Worm (Caenorhabditis elegans) whole organism, young adult: ENCODE measurements around the gene Y39H10B.2.

Experiments
- F22D6.2 ChIP-seq: sonication (generic microtip); optimal IDR thresholded peaks from 2 replicates; lab custom pipeline; 2016; ENCODE audit warnings: mild to moderate bottlenecking, missing genetic modification characterization, missing compliant biosample characterization
- F37B4.10 ChIP-seq: fragments of 200-800 bp; sonication (Bioruptor generic); IDR thresholded peaks from 2 replicates; pipeline ENCODE4 v1.3.6; 2022; ENCODE audit warnings: missing genetic modification characterization, missing compliant biosample characterization
- F57A8.1 ChIP-seq: fragments of 200-800 bp; sonication (Bioruptor generic); optimal IDR thresholded peaks from 2 replicates; lab custom pipeline; 2018; ENCODE audit warnings: mild to moderate bottlenecking, missing genetic modification characterization, moderate library complexity, missing compliant biosample characterization
- F57C9.4 ChIP-seq: sonication (generic microtip); optimal IDR thresholded peaks from 2 replicates; lab custom pipeline; 2017; ENCODE audit warnings: mild to moderate bottlenecking, missing genetic modification characterization, missing compliant biosample characterization
- T07F8.4 ChIP-seq: sonication (generic microtip); optimal IDR thresholded peaks from 2 replicates; lab custom pipeline; 2016; ENCODE audit warnings: mild to moderate bottlenecking, missing genetic modification characterization, moderate library complexity, missing compliant biosample characterization
- Y53G8AR.9 ChIP-seq: fragments of 200-800 bp; sonication (Bioruptor generic); conservative IDR thresholded peaks from 2 replicates; pipeline ENCODE4 v1.3.6; 2022; ENCODE audit warnings: missing genetic modification reagents, missing genetic modification characterization, missing compliant biosample characterization
- Y79H2A.3 ChIP-seq: fragments of 200-800 bp; sonication (Bioruptor generic); conservative IDR thresholded peaks from 2 replicates; pipeline ENCODE4 v1.3.6; 2022; ENCODE audit warnings: missing genetic modification reagents, missing genetic modification characterization, missing compliant biosample characterization
- aptf-2 ChIP-seq: fragments of 200-800 bp; sonication (Bioruptor generic); conservative IDR thresholded peaks from 2 replicates; pipeline ENCODE4 v1.3.6; 2022; ENCODE audit warnings: missing genetic modification reagents, missing genetic modification characterization, missing compliant biosample characterization
- aptf-3 ChIP-seq: fragments of 200-800 bp; sonication (Bioruptor generic); IDR thresholded peaks from 2 replicates; pipeline ENCODE4 v1.3.6; 2022; ENCODE audit warnings: missing genetic modification characterization, missing compliant biosample characterization
- atf-7 ChIP-seq: sonication (generic microtip); optimal IDR thresholded peaks from 2 replicates; lab custom pipeline; 2017; ENCODE audit warnings: mild to moderate bottlenecking, missing genetic modification characterization, missing compliant biosample characterization
- attf-3 ChIP-seq: fragments of 200-800 bp; sonication (Bioruptor generic); conservative IDR thresholded peaks from 2 replicates; pipeline ENCODE4 v1.3.6; 2022; ENCODE audit warnings: missing genetic modification reagents, missing genetic modification characterization, missing compliant biosample characterization
- bed-1 ChIP-seq: fragments of 200-800 bp; sonication (Bioruptor generic); IDR thresholded peaks from 2 replicates; pipeline ENCODE4 v1.3.6; 2022; ENCODE audit warnings: missing genetic modification reagents, missing genetic modification characterization, missing compliant biosample characterization
- ceh-100 ChIP-seq: fragments of 200-800 bp; sonication (Bioruptor generic); IDR thresholded peaks from 2 replicates; pipeline ENCODE4 v1.3.6; 2022; ENCODE audit warnings: missing genetic modification reagents, missing genetic modification characterization, missing compliant biosample characterization
- ceh-27 ChIP-seq: fragments of 200-800 bp; sonication (Bioruptor generic); optimal IDR thresholded peaks from 2 replicates; lab custom pipeline; 2018; ENCODE audit warnings: mild to moderate bottlenecking, missing genetic modification characterization, moderate library complexity, missing compliant biosample characterization
- ceh-91 ChIP-seq: fragments of 200-800 bp; sonication (Bioruptor generic); IDR thresholded peaks from 2 replicates; pipeline ENCODE4 v1.3.6; 2022; ENCODE audit warnings: missing genetic modification reagents, missing genetic modification characterization, missing compliant biosample characterization
- dpff-1 ChIP-seq: sonication (generic microtip); optimal IDR thresholded peaks from 2 replicates; lab custom pipeline; 2017; ENCODE audit warnings: mild to moderate bottlenecking, missing genetic modification characterization, missing compliant biosample characterization
- egl-18 ChIP-seq: fragments of 200-800 bp; sonication (Bioruptor generic); IDR thresholded peaks from 2 replicates; pipeline ENCODE4 v1.3.6; 2022; ENCODE audit warnings: missing genetic modification reagents, missing genetic modification characterization, missing compliant biosample characterization
- egrh-3 ChIP-seq: fragments of 200-800 bp; sonication (Bioruptor generic); IDR thresholded peaks from 2 replicates; pipeline ENCODE4 v1.3.6; 2022; ENCODE audit warnings: missing genetic modification reagents, missing genetic modification characterization, missing compliant biosample characterization
- ets-4 ChIP-seq: fragments of 200-800 bp; sonication (Bioruptor generic); optimal IDR thresholded peaks from 2 replicates; lab custom pipeline; 2018; ENCODE audit warnings: mild to moderate bottlenecking, missing genetic modification characterization, missing compliant biosample characterization
- fkh-3 ChIP-seq: sonication (generic microtip); optimal IDR thresholded peaks from 2 replicates; lab custom pipeline; 2016; ENCODE audit warnings: mild to moderate bottlenecking, missing genetic modification characterization, missing compliant biosample characterization
- hlh-12 ChIP-seq: sonication (generic microtip); optimal IDR thresholded peaks from 2 replicates; lab custom pipeline; 2016; ENCODE audit warnings: missing genetic modification characterization, missing compliant biosample characterization
- hmg-1.2 ChIP-seq: fragments of 200-800 bp; sonication (Bioruptor generic); IDR thresholded peaks from 2 replicates; pipeline ENCODE4 v1.3.6; 2022; ENCODE audit warnings: missing genetic modification reagents, missing genetic modification characterization, missing compliant biosample characterization
- hrde-1 ChIP-seq: sonication (generic microtip); optimal IDR thresholded peaks from 2 replicates; lab custom pipeline; 2016; ENCODE audit warnings: missing genetic modification characterization, mild to moderate bottlenecking, missing compliant biosample characterization, moderate library complexity, missing genotype, missing genetic modification reagents, borderline replicate concordance
- let-526 ChIP-seq: fragments of 200-800 bp; sonication (Bioruptor generic); IDR thresholded peaks from 2 replicates; pipeline ENCODE4 v1.3.6; 2022; ENCODE audit warnings: missing genetic modification reagents, missing genetic modification characterization, missing compliant biosample characterization
- let-607 ChIP-seq, 2 experiments: fragments of 200-800 bp in 1 of 2; sonication (Bioruptor generic) in 1 of 2; sonication (generic microtip) in 1 of 2; optimal IDR thresholded peaks; 2 replicates each; lab custom pipeline; 2016 to 2018; ENCODE audit warnings: mild to moderate bottlenecking in 2 of 2, missing compliant biosample characterization in 2 of 2, missing genetic modification characterization in 2 of 2, moderate library complexity in 2 of 2, missing genotype in 1 of 2
- mxl-1 ChIP-seq: sonication (generic microtip); optimal IDR thresholded peaks from 2 replicates; lab custom pipeline; 2016; ENCODE audit warnings: missing genetic modification characterization, missing compliant biosample characterization
- nhr-179 ChIP-seq: sonication (generic microtip); optimal IDR thresholded peaks from 2 replicates; lab custom pipeline; 2016; ENCODE audit warnings: mild to moderate bottlenecking, missing genetic modification characterization, missing compliant biosample characterization
- nhr-27 ChIP-seq: fragments of 200-800 bp; sonication (Bioruptor generic); optimal IDR thresholded peaks from 2 replicates; lab custom pipeline; 2018; ENCODE audit warnings: mild to moderate bottlenecking, missing genetic modification characterization, moderate library complexity, missing compliant biosample characterization
- rpc-1 ChIP-seq, 2 experiments: fragments of 150-350 bp in 1 of 2; sonication (generic microtip) in 1 of 2; optimal IDR thresholded peaks; 2 replicates each; lab custom pipeline; 2014 to 2018; ENCODE audit warnings: missing biosample characterization in 1 of 2, missing genetic modification characterization in 1 of 2, missing genetic modification reagents in 1 of 2, missing genotype in 1 of 2
- sea-2 ChIP-seq: fragments of 200-800 bp; sonication (Bioruptor generic); IDR thresholded peaks from 2 replicates; pipeline ENCODE4 v1.3.6; 2022; ENCODE audit warnings: missing genetic modification characterization, missing compliant biosample characterization
- snpc-1.3 ChIP-seq: sonication (generic microtip); optimal IDR thresholded peaks from 2 replicates; lab custom pipeline; 2017; ENCODE audit warnings: missing genetic modification characterization, mild to moderate bottlenecking, missing compliant biosample characterization, antibody characterized with exemption, moderate library complexity, missing genotype, missing genetic modification reagents; ENCODE audit not compliant: insufficient read depth
- somi-1 ChIP-seq: fragments of 200-800 bp; sonication (Bioruptor generic); optimal IDR thresholded peaks from 2 replicates; lab custom pipeline; 2018; ENCODE audit warnings: mild to moderate bottlenecking, missing genetic modification characterization, missing compliant biosample characterization
- unc-130 ChIP-seq: sonication (generic microtip); optimal IDR thresholded peaks from 2 replicates; lab custom pipeline; 2016; ENCODE audit warnings: missing genetic modification reagents, missing genetic modification characterization, missing compliant biosample characterization
- xnd-1 ChIP-seq: sonication (generic microtip); optimal IDR thresholded peaks from 2 replicates; lab custom pipeline; 2016; ENCODE audit warnings: missing genotype, missing genetic modification reagents, missing genetic modification characterization, missing compliant biosample characterization
- zim-3 ChIP-seq: sonication (generic microtip); optimal IDR thresholded peaks from 2 replicates; lab custom pipeline; 2017; ENCODE audit warnings: mild to moderate bottlenecking, missing genetic modification characterization, moderate library complexity, missing compliant biosample characterization
- ztf-22 ChIP-seq: fragments of 200-800 bp; sonication (Bioruptor generic); optimal IDR thresholded peaks from 2 replicates; lab custom pipeline; 2018; ENCODE audit warnings: mild to moderate bottlenecking, missing genetic modification characterization, moderate library complexity, missing compliant biosample characterization

Y39H10B.2 gene

DNA sequence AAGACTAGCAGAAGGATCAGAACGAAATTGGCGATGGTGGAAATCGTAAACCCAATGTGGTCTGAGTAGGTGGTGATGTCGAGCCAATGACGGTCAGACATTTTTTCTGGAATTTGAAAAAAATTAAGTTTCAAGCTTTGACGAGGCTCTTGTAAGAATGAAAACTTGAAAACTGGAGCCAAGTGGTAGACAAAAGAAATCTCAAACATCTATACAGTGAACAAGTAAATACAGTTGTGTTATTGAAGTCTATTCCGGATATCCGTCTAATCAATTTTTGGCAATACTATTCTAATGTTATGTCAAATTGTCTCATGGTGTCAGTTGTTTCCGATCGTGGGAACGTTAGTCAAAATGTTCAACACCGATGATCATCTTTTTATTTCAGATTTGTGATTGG is 1.7 kb upstream of the Y39H10B.2 start, which contains the start of gene str-113:
TSS of gene str-113 (minus strand) at position 101 of the 400 bp plus-strand sequence.
- TF ChIP-seq ets-4 (GFP tag; lab: Kevin White, UChicago) (no peak), aptf-2 (no peak), Y79H2A.3 (GFP tag; lab: Robert Waterston, UW) (no peak), snpc-1.3 (tag; lab: Kevin White, UChicago) (no peak), T07F8.4 (tag; lab: Kevin White, UChicago) (no peak), ceh-91 (GFP tag; lab: Robert Waterston, UW) (no peak), ceh-100 (GFP tag; lab: Robert Waterston, UW) (no peak), F57C9.4 (tag; lab: Kevin White, UChicago) (no peak), F57A8.1 (no peak), sea-2 (GFP tag; lab: Robert Waterston, UW) (no peak), rpc-1 (optimal IDR thresholded peaks at IDR 0.05; lab: Kevin White, UChicago) (no peak), rpc-1 (tag; optimal IDR thresholded peaks at IDR 0.05; lab: Kevin White, UChicago) (no peak)
- TF ChIP-seq, all 124 proteins: peak for 0

DNA sequence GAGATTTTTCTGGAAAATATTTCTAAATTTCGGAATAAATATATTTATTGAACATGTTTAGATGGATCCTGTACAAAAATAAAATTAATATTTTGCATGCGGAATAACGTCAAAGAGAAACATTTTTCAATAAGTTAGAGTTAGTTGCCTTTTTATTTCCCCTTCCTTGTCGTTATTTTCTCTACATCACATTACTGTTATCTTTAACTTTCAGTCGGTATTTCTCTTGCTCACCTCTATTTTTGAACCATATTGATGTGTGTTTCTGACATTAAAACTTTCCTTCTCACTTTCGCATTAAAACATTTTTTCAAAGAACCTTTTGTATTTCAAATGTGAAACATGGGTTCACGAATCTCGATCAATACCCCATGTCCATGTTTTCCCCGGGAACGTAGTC is 1.9 kb downstream of the Y39H10B.2 start, which contains the start of gene Y39H10B.3:
TSS of gene Y39H10B.3 (plus strand) at position 301 of the 400 bp plus-strand sequence.
- TF ChIP-seq mxl-1 (no peak), ceh-100 (GFP tag; lab: Robert Waterston, UW) (no peak), let-526 (no peak), dpff-1 (tag; lab: Kevin White, UChicago) (no peak), bed-1 (GFP tag; lab: Robert Waterston, UW) (no peak), zim-3 (tag; lab: Kevin White, UChicago) (no peak), Y79H2A.3 (GFP tag; lab: Robert Waterston, UW) (no peak), let-607 (tag; optimal IDR thresholded peaks at IDR 0.05; lab: Kevin White, UChicago) (no peak), ztf-22 (no peak), F57A8.1 (no peak), aptf-3 (no peak), egrh-3 (GFP tag; lab: Robert Waterston, UW) (no peak), Y53G8AR.9 (no peak), unc-130 (no peak), atf-7 (tag; lab: Kevin White, UChicago) (no peak), xnd-1 (tag; lab: Kevin White, UChicago) (no peak), hrde-1 (no peak), ceh-27 (GFP tag; lab: Kevin White, UChicago) (no peak), nhr-179 (tag; lab: Kevin White, UChicago) (no peak)

DNA sequence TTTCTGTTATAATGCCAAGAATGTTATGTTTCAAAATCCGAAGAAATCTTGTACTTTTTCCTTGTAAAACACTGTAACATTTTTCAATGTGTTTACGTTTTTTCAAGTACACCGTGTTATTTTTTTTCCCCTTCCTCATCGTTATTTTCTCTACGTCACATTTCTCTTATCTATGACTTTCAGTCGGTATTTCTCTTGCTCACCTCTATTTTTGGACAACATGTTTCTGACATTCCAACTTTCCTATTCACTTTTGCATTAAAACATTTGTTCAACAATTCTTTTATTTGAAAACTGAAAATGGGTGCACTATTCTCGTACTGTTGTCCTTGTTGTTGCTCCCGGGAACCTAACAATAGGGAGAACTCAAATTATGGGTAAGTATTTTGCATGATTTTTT is 4.5 kb downstream of the Y39H10B.2 start, which contains the start of gene pals-33:
TSS of gene pals-33 (plus strand) at position 301 of the 400 bp plus-strand sequence.
- TF ChIP-seq somi-1 (GFP tag; lab: Kevin White, UChicago): no peak
- TF ChIP-seq attf-3 (GFP tag; lab: Robert Waterston, UW): no peak

DNA sequence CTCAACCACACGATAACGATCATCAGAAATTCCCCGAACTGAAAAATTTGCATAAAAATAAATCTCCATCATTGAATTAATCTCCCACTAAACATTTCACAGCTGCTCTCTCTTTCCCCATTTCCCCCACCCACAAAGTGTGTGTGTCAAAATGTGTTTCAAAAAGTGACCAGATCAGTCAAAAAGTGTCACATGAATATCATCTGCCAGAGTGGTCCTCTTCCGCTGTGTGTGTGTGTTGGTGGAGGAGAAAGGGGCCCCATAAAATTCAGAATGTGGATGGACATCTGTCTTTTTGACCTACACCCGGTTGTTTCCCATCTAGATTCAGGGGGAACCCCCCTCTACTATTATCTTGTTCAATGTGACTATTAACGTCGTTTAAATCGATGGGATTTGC is 8.6 kb downstream of the Y39H10B.2 start:
- no peak for TF ChIP-seq hlh-12 (tag; lab: Kevin White, UChicago)
- no peak for TF ChIP-seq hmg-1.2 (GFP tag; lab: Robert Waterston, UW)
- no peak for TF ChIP-seq fkh-3 (tag; lab: Kevin White, UChicago)
- no peak for TF ChIP-seq F22D6.2
- TF ChIP-seq nhr-27 (tag; lab: Kevin White, UChicago): no peak
- TF ChIP-seq nhr-179 (tag; lab: Kevin White, UChicago): no peak
- no peak for TF ChIP-seq hrde-1
- TF ChIP-seq attf-3 (GFP tag; lab: Robert Waterston, UW): no peak
- no peak for TF ChIP-seq egl-18
- no peak for TF ChIP-seq F37B4.10 (GFP tag; lab: Robert Waterston, UW)
